Worm (Caenorhabditis elegans) whole organism, midembryonic: ENCODE measurements around the gene T10B9.9.

Experiments used
- T22C8.4 ChIP-seq: fragments of 200-800 bp; sonication (Bioruptor generic); IDR thresholded peaks from 2 replicates; pipeline ENCODE4 v1.3.6; 2022; ENCODE audit warnings: missing genetic modification characterization, missing compliant biosample characterization
- cog-1 ChIP-seq: sonication (generic microtip); optimal IDR thresholded peaks from 2 replicates; lab custom pipeline; 2016; ENCODE audit warnings: missing genetic modification characterization, missing compliant biosample characterization
- flt-1 ChIP-seq: fragments of 200-800 bp; sonication (Bioruptor generic); IDR thresholded peaks from 2 replicates; pipeline ENCODE4 v1.3.6; 2022; ENCODE audit warnings: missing genetic modification characterization, missing compliant biosample characterization
- klf-2 ChIP-seq: fragments of 200-800 bp; sonication (Bioruptor generic); conservative IDR thresholded peaks from 2 replicates; pipeline ENCODE4 v1.3.6; 2022; ENCODE audit warnings: missing genetic modification reagents, missing genetic modification characterization, missing compliant biosample characterization
- ref-1 ChIP-seq: fragments of 200-800 bp; sonication (Bioruptor generic); conservative IDR thresholded peaks from 2 replicates; pipeline ENCODE4 v1.3.6; 2022; ENCODE audit warnings: missing genetic modification reagents, missing genetic modification characterization, missing compliant biosample characterization
- tab-1 ChIP-seq: fragments of 200-800 bp; sonication (Bioruptor generic); IDR thresholded peaks from 2 replicates; pipeline ENCODE4 v1.3.6; 2022; ENCODE audit warnings: missing genetic modification characterization, missing compliant biosample characterization
- ztf-29 ChIP-seq: fragments of 200-800 bp; sonication (Bioruptor generic); IDR thresholded peaks from 2 replicates; pipeline ENCODE4 v1.3.6; 2022; ENCODE audit warnings: missing genetic modification reagents, missing genetic modification characterization, missing compliant biosample characterization

ce11 chrII:9802642-9803041, 27.0 kb upstream of the T10B9.9 start, which contains the start of gene cyp-13A6:
- TF ChIP-seq klf-2 (GFP tag; lab: Robert Waterston, UW) (no peak), flt-1 (GFP tag; lab: Robert Waterston, UW) (no peak), T22C8.4 (GFP tag; lab: Robert Waterston, UW) (no peak), ref-1 (GFP tag; lab: Robert Waterston, UW) (no peak), cog-1 (tag; lab: Kevin White, UChicago) (no peak), ztf-29 (GFP tag; lab: Robert Waterston, UW) (no peak), tab-1 (GFP tag; lab: Robert Waterston, UW) (no peak)
